Fruit fly (Drosophila melanogaster) whole organism, embryonic: Measurements from ENCODE around the gene CG11811.
A peak's percentile ranks its signal among the peaks of the same experiment; 100 is the strongest.

Source experiments
- BEAF-32 ChIP-seq: fragments of 200-800 bp; sonication (Bioruptor generic); optimal IDR thresholded peaks from 3 replicates; lab custom pipeline; 2017; ENCODE audit warnings: missing biosample characterization, missing genetic modification characterization, mild to moderate bottlenecking, moderate library complexity, missing genetic modification reagents
- Bteb2 ChIP-seq: fragments of 200-800 bp; sonication (Bioruptor generic); optimal IDR thresholded peaks from 2 replicates; lab custom pipeline; 2016; ENCODE audit warnings: missing biosample characterization, missing genetic modification characterization
- CG11093 ChIP-seq: fragments of 200-800 bp; sonication (Bioruptor generic); IDR thresholded peaks from 3 replicates; pipeline ENCODE4 v1.3.6; 2022; ENCODE audit warnings: missing biosample characterization, missing genetic modification characterization
- CG11456 ChIP-seq: fragments of 200-800 bp; sonication (Bioruptor generic); IDR thresholded peaks from 3 replicates; pipeline ENCODE4 v1.3.6; 2022; ENCODE audit warnings: missing biosample characterization, missing genetic modification characterization
- CG12104 ChIP-seq: fragments of 200-800 bp; sonication (Bioruptor generic); optimal IDR thresholded peaks from 3 replicates; lab custom pipeline; 2016; ENCODE audit warnings: missing biosample characterization, missing genetic modification characterization
- CG12942 ChIP-seq: fragments of 200-800 bp; sonication (Bioruptor generic); optimal IDR thresholded peaks from 3 replicates; lab custom pipeline; 2016; ENCODE audit warnings: missing biosample characterization, missing genetic modification characterization
- CG13775 ChIP-seq: fragments of 200-800 bp; sonication (Bioruptor generic); optimal IDR thresholded peaks from 3 replicates; lab custom pipeline; 2017; ENCODE audit warnings: missing biosample characterization, mild to moderate bottlenecking, missing genetic modification characterization
- CG14710 ChIP-seq: fragments of 200-800 bp; sonication (Bioruptor generic); optimal IDR thresholded peaks from 3 replicates; lab custom pipeline; 2019; ENCODE audit warnings: missing biosample characterization, mild to moderate bottlenecking, missing genetic modification characterization, moderate library complexity
- CG15479 ChIP-seq: fragments of 200-800 bp; sonication (Bioruptor generic); optimal IDR thresholded peaks from 3 replicates; lab custom pipeline; 2019; ENCODE audit warnings: missing biosample characterization, mild to moderate bottlenecking, missing genetic modification characterization, moderate library complexity
- CG16813 ChIP-seq: fragments of 200-800 bp; sonication (Bioruptor generic); IDR thresholded peaks from 3 replicates; pipeline ENCODE4 v1.3.6; 2022; ENCODE audit warnings: missing biosample characterization, missing genetic modification characterization; ENCODE audit not compliant: partially characterized antibody
- CG16815 ChIP-seq: fragments of 200-800 bp; sonication (Bioruptor generic); optimal IDR thresholded peaks from 3 replicates; lab custom pipeline; 2017; ENCODE audit warnings: missing biosample characterization, mild to moderate bottlenecking, missing genetic modification characterization
- CG17186 ChIP-seq: fragments of 200-800 bp; sonication (Bioruptor generic); optimal IDR thresholded peaks from 3 replicates; lab custom pipeline; 2017; ENCODE audit warnings: missing biosample characterization, missing genetic modification reagents, missing genetic modification characterization
- CG1832 ChIP-seq: fragments of 200-800 bp; sonication (Bioruptor generic); optimal IDR thresholded peaks from 2 replicates; lab custom pipeline; 2017; ENCODE audit warnings: missing biosample characterization, mild to moderate bottlenecking, missing genetic modification characterization, inconsistent platforms
- CG2120 ChIP-seq: fragments of 200-800 bp; sonication (Bioruptor generic); optimal IDR thresholded peaks from 3 replicates; lab custom pipeline; 2016; ENCODE audit warnings: missing biosample characterization, missing genetic modification characterization
- CG2678 ChIP-seq: fragments of 200-800 bp; sonication (Bioruptor generic); optimal IDR thresholded peaks from 3 replicates; lab custom pipeline; 2019; ENCODE audit warnings: missing biosample characterization, mild to moderate bottlenecking, missing genetic modification characterization, moderate library complexity
- CG3726 ChIP-seq: fragments of 200-800 bp; sonication (Bioruptor generic); IDR thresholded peaks from 3 replicates; pipeline ENCODE4, ENCODE4 v1.3.6; 2022; ENCODE audit warnings: missing biosample characterization, missing genetic modification characterization
- CG4854 ChIP-seq: fragments of 200-800 bp; sonication (Bioruptor generic); optimal IDR thresholded peaks from 2 replicates; lab custom pipeline; 2016; ENCODE audit warnings: missing biosample characterization, missing genetic modification characterization, inconsistent platforms
- CG5245 ChIP-seq: fragments of 200-800 bp; sonication (Bioruptor generic); optimal IDR thresholded peaks from 3 replicates; lab custom pipeline; 2016; ENCODE audit warnings: missing biosample characterization, missing genetic modification characterization
- CG6272 ChIP-seq: fragments of 200-800 bp; sonication (Bioruptor generic); IDR thresholded peaks from 2 replicates; pipeline ENCODE4 v1.3.6; 2022; ENCODE audit warnings: missing biosample characterization, missing genetic modification characterization
- CG7963 ChIP-seq: fragments of 200-800 bp; sonication (Bioruptor generic); IDR thresholded peaks from 3 replicates; pipeline ENCODE4 v1.3.6; 2022; ENCODE audit warnings: missing biosample characterization, missing genetic modification characterization; ENCODE audit not compliant: partially characterized antibody
- CG8765 ChIP-seq: fragments of 200-800 bp; sonication (Bioruptor generic); IDR thresholded peaks from 2 replicates; pipeline ENCODE4 v1.3.6; 2022; ENCODE audit warnings: missing biosample characterization, missing genetic modification characterization
- CTCF ChIP-seq: fragments of 200-800 bp; sonication (Bioruptor generic); optimal IDR thresholded peaks from 2 replicates; lab custom pipeline; 2017; ENCODE audit warnings: missing biosample characterization, mild to moderate bottlenecking, missing genetic modification characterization, moderate library complexity
- Dbx ChIP-seq: fragments of 200-800 bp; sonication (Bioruptor generic); IDR thresholded peaks from 3 replicates; pipeline ENCODE4 v1.3.6; 2022; ENCODE audit warnings: missing biosample characterization, missing genetic modification characterization
- Doc2 ChIP-seq: fragments of 200-800 bp; sonication (Bioruptor generic); IDR thresholded peaks from 2 replicates; pipeline ENCODE4 v1.3.6; 2022; ENCODE audit warnings: missing biosample characterization, missing genetic modification characterization
- Hmx ChIP-seq: fragments of 200-800 bp; sonication (Bioruptor generic); optimal IDR thresholded peaks from 2 replicates; lab custom pipeline; 2016; ENCODE audit warnings: missing biosample characterization, missing genetic modification characterization
- Hr3 ChIP-seq: fragments of 200-800 bp; sonication (Bioruptor generic); optimal IDR thresholded peaks from 3 replicates; lab custom pipeline; 2016; ENCODE audit warnings: missing biosample characterization, missing genetic modification characterization
- Max ChIP-seq: fragments of 200-800 bp; sonication (Bioruptor generic); optimal IDR thresholded peaks from 2 replicates; lab custom pipeline; 2016; ENCODE audit warnings: missing biosample characterization, mild to moderate bottlenecking, missing genetic modification characterization
- NC2α ChIP-seq: fragments of 200-800 bp; sonication (Bioruptor generic); optimal IDR thresholded peaks from 2 replicates; lab custom pipeline; 2016; ENCODE audit warnings: missing biosample characterization, missing genetic modification characterization
- Nf-YA ChIP-seq: fragments of 200-800 bp; sonication (Bioruptor generic); IDR thresholded peaks from 2 replicates; pipeline ENCODE4 v1.3.6; 2022; ENCODE audit warnings: missing biosample characterization, missing genetic modification characterization
- amos ChIP-seq: fragments of 200-800 bp; sonication (Bioruptor generic); IDR thresholded peaks from 2 replicates; pipeline ENCODE4 v1.3.6; 2022; ENCODE audit warnings: missing biosample characterization, missing genetic modification characterization; ENCODE audit not compliant: partially characterized antibody
- aop ChIP-seq: fragments of 200-800 bp; sonication (Bioruptor generic); IDR thresholded peaks from 2 replicates; pipeline ENCODE4 v1.3.6; 2022; ENCODE audit warnings: missing biosample characterization, missing genetic modification characterization
- cg ChIP-seq: fragments of 200-800 bp; sonication (Bioruptor generic); optimal IDR thresholded peaks from 3 replicates; lab custom pipeline; 2019; ENCODE audit warnings: missing biosample characterization, mild to moderate bottlenecking, missing genetic modification characterization, moderate library complexity
- chinmo ChIP-seq: fragments of 200-800 bp; sonication (Bioruptor generic); IDR thresholded peaks from 4 replicates; pipeline ENCODE4 v1.3.6; 2022; ENCODE audit warnings: missing biosample characterization, missing genetic modification characterization; ENCODE audit not compliant: partially characterized antibody
- croc ChIP-seq: fragments of 200-800 bp; sonication (Bioruptor generic); conservative IDR thresholded peaks from 3 replicates; pipeline ENCODE4 v1.3.6; 2022; ENCODE audit warnings: missing biosample characterization, missing genetic modification characterization
- crol ChIP-seq: fragments of 200-800 bp; sonication (Bioruptor generic); IDR thresholded peaks from 2 replicates; pipeline ENCODE4 v1.3.6; 2022; ENCODE audit warnings: missing biosample characterization, missing genetic modification characterization
- danr ChIP-seq: fragments of 200-800 bp; sonication (Bioruptor generic); IDR thresholded peaks from 2 replicates; pipeline ENCODE4 v1.3.6; 2022; ENCODE audit warnings: missing biosample characterization, missing genetic modification characterization
- dpn ChIP-seq, 2 experiments: fragments of 200-800 bp; sonication (Bioruptor generic); optimal IDR thresholded peaks; 3 replicates each; lab custom pipeline; 2016; ENCODE audit warnings: missing biosample characterization in 2 of 2, missing genetic modification characterization in 2 of 2
- ems ChIP-seq: fragments of 200-800 bp; sonication (Bioruptor generic); optimal IDR thresholded peaks from 3 replicates; lab custom pipeline; 2016; ENCODE audit warnings: missing biosample characterization, missing genetic modification characterization
- en ChIP-seq: fragments of 200-800 bp; sonication (Bioruptor generic); optimal IDR thresholded peaks from 2 replicates; lab custom pipeline; 2016; ENCODE audit warnings: missing biosample characterization, missing genetic modification characterization
- insv ChIP-seq, 2 experiments: fragments of 200-800 bp; sonication (Bioruptor generic); optimal IDR thresholded peaks; 3 replicates each; lab custom pipeline; 2016 to 2018; ENCODE audit warnings: missing biosample characterization in 2 of 2, missing genetic modification characterization in 2 of 2
- inv ChIP-seq: fragments of 200-800 bp; sonication (Bioruptor generic); IDR thresholded peaks from 2 replicates; pipeline ENCODE4 v1.3.6; 2022; ENCODE audit warnings: missing biosample characterization, missing genetic modification characterization; ENCODE audit not compliant: partially characterized antibody
- lilli ChIP-seq: fragments of 200-800 bp; sonication (Bioruptor generic); optimal IDR thresholded peaks from 3 replicates; lab custom pipeline; 2016; ENCODE audit warnings: missing biosample characterization, missing genetic modification characterization
- mam ChIP-seq: fragments of 200-800 bp; sonication (Bioruptor generic); optimal IDR thresholded peaks from 3 replicates; lab custom pipeline; 2016; ENCODE audit warnings: missing biosample characterization, missing genetic modification characterization
- mld ChIP-seq: fragments of 200-800 bp; sonication (Bioruptor generic); IDR thresholded peaks from 3 replicates; pipeline ENCODE4 v1.3.6; 2022; ENCODE audit warnings: missing biosample characterization, missing genetic modification characterization; ENCODE audit not compliant: partially characterized antibody
- pan ChIP-seq, 4 experiments: fragments of >200 bp in 3 of 4; fragments of 200-800 bp in 1 of 4; sonication (Bioruptor generic) in 1 of 4; optimal IDR thresholded peaks in 3 of 4; IDR thresholded peaks in 1 of 4; 2 replicates each; pipeline versions ENCODE4 v1.3.6 to Lab custom; 2017 to 2022; ENCODE audit warnings: missing biosample characterization in 2 of 4, missing genetic modification characterization in 2 of 4, mixed read lengths in 1 of 4
- schlank ChIP-seq: fragments of 200-800 bp; sonication (Bioruptor generic); optimal IDR thresholded peaks from 2 replicates; lab custom pipeline; 2018; ENCODE audit warnings: missing biosample characterization, mild to moderate bottlenecking, missing genetic modification characterization
- scrt ChIP-seq: fragments of 200-800 bp; sonication (Bioruptor generic); optimal IDR thresholded peaks from 2 replicates; lab custom pipeline; 2018; ENCODE audit warnings: missing biosample characterization, mild to moderate bottlenecking, missing genetic modification characterization, moderate library complexity
- sens-2 ChIP-seq: fragments of 200-800 bp; sonication (Bioruptor generic); IDR thresholded peaks from 2 replicates; pipeline ENCODE4 v1.3.6; 2022; ENCODE audit warnings: missing biosample characterization, missing genetic modification characterization
- vfl ChIP-seq: fragments of 200-800 bp; sonication (Bioruptor generic); optimal IDR thresholded peaks from 2 replicates; lab custom pipeline; 2016; ENCODE audit warnings: missing biosample characterization, missing genetic modification characterization

Gene CG11811

DNA sequence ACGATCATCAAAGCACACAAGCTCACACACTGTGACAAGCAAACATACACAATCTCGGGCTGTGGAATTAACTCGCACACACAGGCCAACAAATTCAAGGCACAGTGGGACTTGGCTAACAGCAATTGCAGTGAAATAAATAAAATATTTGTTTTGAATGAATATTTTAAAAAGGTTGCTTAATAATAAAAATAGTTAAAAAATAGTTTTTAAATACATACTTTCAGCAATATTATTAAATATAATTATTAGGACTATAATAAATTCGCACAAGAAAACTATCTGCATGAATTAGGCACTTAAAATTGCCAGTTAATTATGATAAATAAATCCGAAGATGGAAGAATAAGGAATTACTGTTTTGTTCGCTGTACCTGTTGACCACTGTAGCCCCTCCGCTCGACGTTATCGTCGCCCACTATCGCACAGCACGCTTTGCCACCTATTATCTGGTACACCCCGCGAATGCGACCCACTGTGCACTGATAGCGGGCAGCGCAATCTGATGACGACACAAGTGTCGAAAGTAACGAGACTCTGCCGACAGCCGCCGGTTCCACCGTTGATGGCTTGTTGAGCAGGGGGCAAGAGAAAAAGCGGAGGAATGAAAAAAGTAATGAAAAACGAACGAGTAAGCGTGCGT lies 8.0 kb upstream of the CG11811 start (continued):
- TF ChIP-seq CG12104 (GFP tag; lab: Kevin White, UChicago): peak; percentile 99
- peak; percentile 97 for TF ChIP-seq Max (GFP tag; lab: Kevin White, UChicago)
- TF ChIP-seq CG15479 (GFP tag; lab: Kevin White, UChicago): peak; percentile 98
- peak; percentile 97 for TF ChIP-seq CG14710 (tag; lab: Kevin White, UChicago)
- peak; percentile 56; the same call in 1 of the 2 replicates for TF ChIP-seq aop (GFP tag; lab: Robert Waterston, UW)
- TF ChIP-seq crol (GFP tag; lab: Robert Waterston, UW): peak; percentile 97
- peak; percentile 56 for TF ChIP-seq en (GFP tag; lab: Kevin White, UChicago)
- peak; percentile 98 for TF ChIP-seq Hr3 (GFP tag; lab: Kevin White, UChicago)
- peak; percentile 97 for TF ChIP-seq danr (GFP tag; lab: Robert Waterston, UW)
- peak; percentile 37 for TF ChIP-seq BEAF-32 (GFP tag; lab: Kevin White, UChicago)
- TF ChIP-seq Nf-YA: peak; percentile 94
- TF ChIP-seq Dbx (GFP tag; lab: Robert Waterston, UW): peak; percentile 97
- peak; percentile 94; the same call in 2 of the 3 replicates for TF ChIP-seq CG3726 (GFP tag; lab: Robert Waterston, UW)
- peak; percentile 94 for TF ChIP-seq CG5245 (GFP tag; lab: Kevin White, UChicago)
- peak; percentile 76 for TF ChIP-seq vfl
- TF ChIP-seq CG6272: peak; percentile 94
- peak; percentile 94 for TF ChIP-seq scrt (GFP tag; lab: Kevin White, UChicago)
- peak; percentile 77 for TF ChIP-seq ems
- TF ChIP-seq CG8765: peak; percentile 84
- TF ChIP-seq pan (optimal IDR thresholded peaks at IDR 0.05; lab: Kevin White, UChicago): no peak
- peak in 1 of 2 experiments; percentile 96 for TF ChIP-seq pan (GFP tag; optimal IDR thresholded peaks at IDR 0.05 in 1 of 2, IDR thresholded peaks at IDR 0.05 in 1 of 2)
- peak; percentile 95 for TF ChIP-seq CG2120 (GFP tag; lab: Kevin White, UChicago)
- peak; percentile 76 for TF ChIP-seq sens-2
- TF ChIP-seq schlank (tag; lab: Kevin White, UChicago): peak; percentile 84
- TF ChIP-seq CG11456: peak; percentile 93
- TF ChIP-seq CG13775 (GFP tag; lab: Kevin White, UChicago): peak; percentile 99
- TF ChIP-seq Bteb2 (GFP tag; lab: Kevin White, UChicago): peak; percentile 83
- peak; percentile 99 for TF ChIP-seq CG2678 (tag; lab: Kevin White, UChicago)
- peak; percentile 54 for TF ChIP-seq cg (GFP tag; lab: Kevin White, UChicago)
- peak; percentile 81 for TF ChIP-seq Hmx (GFP tag; lab: Kevin White, UChicago)
- no peak for TF ChIP-seq NC2α (GFP tag; lab: Kevin White, UChicago)
- peak; percentile 89 for TF ChIP-seq mam (GFP tag; lab: Kevin White, UChicago)
- peak; percentile 87 for TF ChIP-seq chinmo
- TF ChIP-seq dpn (GFP tag; optimal IDR thresholded peaks at IDR 0.05; lab: Kevin White, UChicago): peak; percentile 86 to 98
- TF ChIP-seq Doc2 (GFP tag; lab: Robert Waterston, UW): no peak; the same call in none of the 2 replicates
- peak; percentile 14; the same call in 1 of the 2 replicates for TF ChIP-seq inv (GFP tag; lab: Robert Waterston, UW)
- TF ChIP-seq croc (GFP tag; lab: Robert Waterston, UW): peak; percentile 97
- no peak for TF ChIP-seq CG1832 (GFP tag; lab: Kevin White, UChicago)
- peak; percentile 85 for TF ChIP-seq CG4854 (GFP tag; lab: Kevin White, UChicago)
- peak; percentile 71 for TF ChIP-seq CTCF (GFP tag; lab: Kevin White, UChicago)
- peak; percentile 85 for TF ChIP-seq CG17186 (GFP tag; lab: Kevin White, UChicago)
- TF ChIP-seq mld (GFP tag; lab: Robert Waterston, UW): no peak
- peak; percentile 97 for TF ChIP-seq CG12942 (GFP tag; lab: Kevin White, UChicago)
- 0 out of 3 replicates have a peak, but pooled peaks have one; percentile 26 for TF ChIP-seq CG7963 (GFP tag; lab: Robert Waterston, UW)
- peak; percentile 95 for TF ChIP-seq lilli
- peak; percentile 98 for TF ChIP-seq CG16815 (GFP tag; lab: Kevin White, UChicago)
- TF ChIP-seq insv (GFP tag; optimal IDR thresholded peaks at IDR 0.05; lab: Kevin White, UChicago): peak in 1 of 2 experiments; percentile 81
- TF ChIP-seq CG16813 (GFP tag; lab: Robert Waterston, UW): 0 out of 3 replicates have a peak, but pooled peaks have one; percentile 44
- TF ChIP-seq CG11093 (GFP tag; lab: Robert Waterston, UW): peak; percentile 98
- TF ChIP-seq amos (GFP tag; lab: Robert Waterston, UW): no peak; the same call in 1 of the 2 replicates
